Worm (Caenorhabditis elegans): ENCODE results near the gene F15D4.4.

Gene F15D4.4

DNA sequence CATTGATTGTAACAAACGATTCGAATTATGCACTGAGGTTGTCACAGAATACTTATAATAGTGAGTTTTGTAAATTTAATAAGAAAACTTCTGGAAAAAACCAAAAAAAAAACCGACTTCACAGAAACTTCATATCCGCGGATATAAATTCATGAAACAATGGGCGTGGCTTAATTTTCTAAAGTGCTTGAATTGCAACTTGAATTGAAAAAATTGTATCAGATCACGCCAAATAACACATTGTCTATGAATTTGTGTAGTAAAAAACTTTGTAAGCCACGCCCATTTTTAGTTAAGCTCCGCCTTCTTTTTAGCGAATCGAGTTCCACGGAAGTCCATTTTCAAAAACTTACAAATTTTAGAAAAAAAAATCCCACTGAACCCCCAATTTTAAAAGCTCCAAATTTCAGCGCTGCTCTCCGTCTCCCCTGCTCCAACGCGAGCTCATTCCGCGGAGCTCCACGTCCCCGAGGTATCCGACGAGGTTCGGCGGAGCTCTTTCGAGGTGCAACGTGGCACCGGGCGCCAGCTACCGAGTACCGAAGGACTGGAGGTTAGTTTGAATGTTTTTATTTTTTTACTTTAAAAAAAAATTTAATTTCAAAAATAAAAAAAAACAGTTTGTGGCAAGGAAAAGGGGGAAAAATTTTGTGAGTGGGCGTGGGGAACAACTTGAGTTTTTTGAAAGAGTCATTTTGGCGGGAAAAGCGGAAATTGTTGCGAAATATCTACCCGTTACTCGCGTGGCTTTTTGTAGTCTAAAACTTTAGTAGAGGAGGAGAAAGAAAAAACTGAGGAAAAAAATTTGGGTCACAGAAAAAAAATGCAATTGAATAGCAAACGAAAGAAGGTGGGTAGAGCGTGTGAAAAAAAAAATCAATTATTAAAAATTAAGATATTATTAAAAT is 36.5 kb upstream of the F15D4.4 start (continued):
- TF ChIP-seq ceh-8 (GFP tag; optimal IDR thresholded peaks at IDR 0.05) (peak; percentile 0), tbx-2 (tag; optimal IDR thresholded peaks at IDR 0.05) (no peak), nhr-237 (tag; optimal IDR thresholded peaks at IDR 0.05) (no peak)

DNA sequence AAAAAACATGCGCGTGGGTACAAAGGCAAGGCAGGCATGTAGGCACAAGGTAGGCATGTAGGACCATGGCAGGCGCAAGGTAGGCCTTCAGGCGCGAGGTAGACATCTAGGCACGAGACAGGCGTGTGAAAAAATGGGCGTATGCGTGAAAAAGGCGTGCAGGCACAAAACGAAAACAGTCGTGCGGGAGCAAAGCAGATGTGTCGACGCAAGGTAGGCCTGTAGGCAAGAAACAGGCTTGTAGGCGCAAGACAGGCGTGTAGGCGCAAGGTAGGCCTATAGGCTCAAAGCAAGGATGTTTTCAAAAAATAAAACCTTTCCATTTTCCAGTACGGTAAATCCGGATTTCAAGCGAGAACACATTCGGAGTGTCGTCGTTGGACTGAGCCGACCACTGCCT is 35.8 kb upstream of the F15D4.4 start:
- no peak for TF ChIP-seq Y116A8C.19 (tag; optimal IDR thresholded peaks at IDR 0.05; ENCODE audit: borderline replicate concordance)
- no peak for TF ChIP-seq blmp-1 (tag; optimal IDR thresholded peaks at IDR 0.05)
- TF ChIP-seq jun-1 (tag; optimal IDR thresholded peaks at IDR 0.05), result no peak
- TF ChIP-seq nhr-77 (tag; optimal IDR thresholded peaks at IDR 0.05), result no peak
- no peak for TF ChIP-seq rnt-1 (tag; optimal IDR thresholded peaks at IDR 0.05)
- TF ChIP-seq ceh-82 (tag; optimal IDR thresholded peaks at IDR 0.05), result no peak
- TF ChIP-seq nhr-76 (tag; optimal IDR thresholded peaks at IDR 0.05), result no peak
- no peak for TF ChIP-seq unc-130 (tag; optimal IDR thresholded peaks at IDR 0.05)
- TF ChIP-seq lin-13 (GFP tag; optimal IDR thresholded peaks at IDR 0.05), result no peak
- no peak for TF ChIP-seq hlh-17 (GFP tag; optimal IDR thresholded peaks at IDR 0.05; ENCODE audit: borderline replicate concordance)
- no peak for TF ChIP-seq lin-15B (tag; optimal IDR thresholded peaks at IDR 0.05)
- TF ChIP-seq swsn-7 (tag; optimal IDR thresholded peaks at IDR 0.05), result no peak
- TF ChIP-seq efl-1 (optimal IDR thresholded peaks at IDR 0.05), result no peak
- TF ChIP-seq efl-1 (GFP tag; optimal IDR thresholded peaks at IDR 0.05 in 1 of 2), result no peak
- no peak for TF ChIP-seq nhr-19 (GFP tag; conservative IDR thresholded peaks at IDR 0.05)
- TF ChIP-seq lin-39 (tag; optimal IDR thresholded peaks at IDR 0.05), result no peak
- TF ChIP-seq ztf-4 (tag; optimal IDR thresholded peaks at IDR 0.05), result no peak
- no peak for TF ChIP-seq mdl-1 (tag; optimal IDR thresholded peaks at IDR 0.05)

DNA sequence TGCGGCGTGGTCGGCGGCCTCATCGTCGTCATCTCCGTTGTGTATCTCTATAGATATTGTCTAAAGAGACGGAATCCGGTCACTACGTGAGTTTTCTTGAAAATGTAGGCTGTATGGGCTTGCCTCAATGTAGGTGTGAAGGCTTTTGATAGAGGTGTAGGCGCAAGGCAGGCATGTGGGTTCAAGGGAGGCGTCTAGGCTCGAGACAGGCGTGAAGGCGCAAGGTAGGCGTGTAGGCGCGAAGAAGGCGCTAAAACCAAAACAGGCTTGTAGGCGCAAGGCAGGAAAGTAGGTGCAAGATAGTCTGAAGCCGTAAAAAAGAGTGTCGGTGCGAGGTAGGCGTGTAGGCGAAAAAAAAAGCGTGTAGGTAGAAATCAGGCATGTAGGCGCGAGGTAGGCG is 35.3 kb upstream of the F15D4.4 start:
- TF ChIP-seq lsy-2 (tag; optimal IDR thresholded peaks at IDR 0.05) (no peak), elt-3 (tag; optimal IDR thresholded peaks at IDR 0.05) (no peak), dpl-1 (GFP tag; optimal IDR thresholded peaks at IDR 0.05) (no peak), sptf-1 (tag; optimal IDR thresholded peaks at IDR 0.05) (no peak), fkh-4 (tag; optimal IDR thresholded peaks at IDR 0.05; ENCODE audit: borderline replicate concordance) (no peak), ces-1 (GFP tag; optimal IDR thresholded peaks at IDR 0.05) (no peak), ztf-4 (tag; optimal IDR thresholded peaks at IDR 0.05) (no peak), snu-23 (GFP tag; optimal IDR thresholded peaks at IDR 0.05) (no peak), nhr-12 (tag; optimal IDR thresholded peaks at IDR 0.05) (no peak), ceh-88 (GFP tag; IDR thresholded peaks at IDR 0.05) (no peak), nhr-77 (tag; optimal IDR thresholded peaks at IDR 0.05) (no peak), lin-13 (GFP tag; optimal IDR thresholded peaks at IDR 0.05) (no peak), unc-62 (GFP tag; optimal IDR thresholded peaks at IDR 0.05) (no peak), Y116A8C.19 (tag; optimal IDR thresholded peaks at IDR 0.05; ENCODE audit: borderline replicate concordance) (no peak), ceh-8 (GFP tag; optimal IDR thresholded peaks at IDR 0.05) (no peak), efl-1 (optimal IDR thresholded peaks at IDR 0.05) (no peak), efl-1 (GFP tag; optimal IDR thresholded peaks at IDR 0.05 in 1 of 2) (no peak)

ce11 chrII:13270776-13271175 is 27.9 kb upstream of the F15D4.4 start, which contains the start of gene Y48C3A.5:
Gene Y48C3A.5 (plus strand): TSS chrII:13271076.
- TF ChIP-seq nhr-11 (tag; optimal IDR thresholded peaks at IDR 0.05) (no peak), fkh-10 (GFP tag; optimal IDR thresholded peaks at IDR 0.05) (no peak), nhr-76 (tag; optimal IDR thresholded peaks at IDR 0.05) (no peak), nhr-84 (tag; optimal IDR thresholded peaks at IDR 0.05) (no peak), unc-30 (tag; optimal IDR thresholded peaks at IDR 0.05) (no peak), ces-1 (GFP tag; optimal IDR thresholded peaks at IDR 0.05) (no peak), tlp-1 (tag; optimal IDR thresholded peaks at IDR 0.05) (no peak), unc-62 (GFP tag; optimal IDR thresholded peaks at IDR 0.05) (no peak), C04F5.9 (tag; optimal IDR thresholded peaks at IDR 0.05) (no peak), sptf-1 (tag; optimal IDR thresholded peaks at IDR 0.05) (no peak), nhr-85 (tag) (no peak), efl-1 (optimal IDR thresholded peaks at IDR 0.05) (no peak), efl-1 (GFP tag; optimal IDR thresholded peaks at IDR 0.05 in 1 of 2) (no peak), efl-3 (GFP tag; optimal IDR thresholded peaks at IDR 0.05) (no peak), ceh-8 (GFP tag; optimal IDR thresholded peaks at IDR 0.05) (no peak), mef-2 (tag; optimal IDR thresholded peaks at IDR 0.05) (no peak)
